Fruit fly (Drosophila melanogaster): Measurements from ENCODE around the gene Diap1.

The Diap1 gene

dm6 chr3L:16049955-16050886, 613 bp downstream of the Diap1 start (continued):
- TF ChIP-seq CG3281 (GFP tag; optimal IDR thresholded peaks at IDR 0.05) (peak; percentile 61), sna (GFP tag; IDR thresholded peaks at IDR 0.05; ENCODE audit: partially characterized antibody) (0 out of 2 replicates have a peak, but pooled peaks have one; percentile 15), CG32767 (GFP tag; IDR thresholded peaks at IDR 0.05) (no peak), nerfin-1 (tag; optimal IDR thresholded peaks at IDR 0.05) (peak; percentile 94), nom (GFP tag; optimal IDR thresholded peaks at IDR 0.05) (peak; percentile 64), odd (GFP tag; optimal IDR thresholded peaks at IDR 0.05) (peak; percentile 63), exex (tag; optimal IDR thresholded peaks at IDR 0.05) (peak; percentile 100), sens (GFP tag) (peak; percentile 91), pan (optimal IDR thresholded peaks at IDR 0.05) (no peak), pan (GFP tag; optimal IDR thresholded peaks at IDR 0.05 in 1 of 2, IDR thresholded peaks at IDR 0.05 in 1 of 2) (peak in 1 of 2 experiments; percentile 37), trh (GFP tag; optimal IDR thresholded peaks at IDR 0.05) (no peak), Dfd (GFP tag; optimal IDR thresholded peaks at IDR 0.05) (no peak), tio (GFP tag; optimal IDR thresholded peaks at IDR 0.05) (no peak), zen (tag; optimal IDR thresholded peaks at IDR 0.05) (peak; percentile 29), HLH54F (GFP tag; optimal IDR thresholded peaks at IDR 0.05) (no peak), CG6813 (GFP tag; optimal IDR thresholded peaks at IDR 0.05) (peak; percentile 72), usp (GFP tag; optimal IDR thresholded peaks at IDR 0.05) (no peak), dysf (GFP tag; IDR thresholded peaks at IDR 0.05) (no peak), maf-S (GFP tag; optimal IDR thresholded peaks at IDR 0.05) (no peak), MBD-R2 (GFP tag; IDR thresholded peaks at IDR 0.05) (peak; percentile 28), CG5953 (GFP tag; IDR thresholded peaks at IDR 0.05) (no peak), CG6175 (GFP tag; IDR thresholded peaks at IDR 0.05) (no peak), CG14965 (GFP tag; optimal IDR thresholded peaks at IDR 0.05; ENCODE audit: borderline replicate concordance) (no peak), dmrt99B (tag; optimal IDR thresholded peaks at IDR 0.05) (peak; percentile 35), GATAe (GFP tag; conservative IDR thresholded peaks at IDR 0.05) (peak; percentile 90), HHEX (GFP tag; optimal IDR thresholded peaks at IDR 0.05) (peak; percentile 49), Nf-YA (GFP tag; IDR thresholded peaks at IDR 0.05) (no peak), ro (GFP tag; IDR thresholded peaks at IDR 0.05) (no peak), dm (GFP tag; optimal IDR thresholded peaks at IDR 0.05) (no peak), Gug (GFP tag; IDR thresholded peaks at IDR 0.05) (peak; percentile 20; the same call in 1 of the 4 replicates), CG9797 (GFP tag; optimal IDR thresholded peaks at IDR 0.05) (no peak), fu2 (GFP tag; optimal IDR thresholded peaks at IDR 0.05) (no peak), CG11560 (tag; IDR thresholded peaks at IDR 0.05) (no peak), Awh (GFP tag; IDR thresholded peaks at IDR 0.05) (no peak), Oli (tag; optimal IDR thresholded peaks at IDR 0.05) (no peak), Sin3A (optimal IDR thresholded peaks at IDR 0.05) (no peak), C15 (GFP tag; IDR thresholded peaks at IDR 0.05) (no peak), CG8478 (optimal IDR thresholded peaks at IDR 0.05) (no peak), lov (optimal IDR thresholded peaks at IDR 0.05) (no peak), lov (GFP tag; IDR thresholded peaks at IDR 0.05) (peak; percentile 31; the same call in 2 of the 3 replicates), Ssrp (tag; optimal IDR thresholded peaks at IDR 0.05) (no peak), D (optimal IDR thresholded peaks at IDR 0.05) (peak; percentile 3), D (GFP tag; optimal IDR thresholded peaks at IDR 0.05) (no peak), CG15696 (tag; optimal IDR thresholded peaks at IDR 0.05) (peak; percentile 51), BtbVII (GFP tag; optimal IDR thresholded peaks at IDR 0.05) (peak; percentile 58), CG2875 (GFP tag; optimal IDR thresholded peaks at IDR 0.05) (no peak), zfh1 (GFP tag; IDR thresholded peaks at IDR 0.05) (no peak), Antp (GFP tag; optimal IDR thresholded peaks at IDR 0.05) (no peak), abd-A (tag; optimal IDR thresholded peaks at IDR 0.05) (peak; percentile 23), YL-1 (GFP tag; optimal IDR thresholded peaks at IDR 0.05) (peak; percentile 53), gsb (GFP tag; IDR thresholded peaks at IDR 0.05) (no peak)
